Fruit fly (Drosophila melanogaster) whole organism, embryonic: Measurements from ENCODE around the gene Taf8.

Source experiments
- ATbp ChIP-seq: fragments of 200-800 bp; sonication (Bioruptor generic); optimal IDR thresholded peaks from 2 replicates; lab custom pipeline; 2017; ENCODE audit warnings: missing biosample characterization, mild to moderate bottlenecking, missing genetic modification characterization, missing genetic modification reagents
- B-H2 ChIP-seq: fragments of 200-800 bp; sonication (Bioruptor generic); optimal IDR thresholded peaks from 2 replicates; lab custom pipeline; 2018; ENCODE audit warnings: missing biosample characterization, mild to moderate bottlenecking, missing genetic modification characterization
- CG10654 ChIP-seq: fragments of 200-800 bp; sonication (Bioruptor generic); optimal IDR thresholded peaks from 2 replicates; lab custom pipeline; 2016; ENCODE audit warnings: missing biosample characterization, missing genetic modification characterization
- CG12236 ChIP-seq: fragments of 200-800 bp; sonication (Bioruptor generic); optimal IDR thresholded peaks from 2 replicates; lab custom pipeline; 2016; ENCODE audit warnings: missing biosample characterization, missing genetic modification characterization
- CG12659 ChIP-seq: fragments of 200-800 bp; sonication (Bioruptor generic); optimal IDR thresholded peaks from 3 replicates; lab custom pipeline; 2017; ENCODE audit warnings: mild to moderate bottlenecking, missing biosample characterization, missing genetic modification reagents, missing genetic modification characterization
- CG14050 ChIP-seq: fragments of 200-800 bp; sonication (Bioruptor generic); IDR thresholded peaks from 3 replicates; pipeline ENCODE4 v1.3.6; 2022; ENCODE audit warnings: missing biosample characterization, missing genetic modification characterization
- CG15011 ChIP-seq: fragments of 200-800 bp; sonication (Bioruptor generic); optimal IDR thresholded peaks from 3 replicates; lab custom pipeline; 2018; ENCODE audit warnings: missing biosample characterization, mild to moderate bottlenecking, missing genetic modification characterization
- CG17829 ChIP-seq: fragments of 200-800 bp; optimal IDR thresholded peaks from 2 replicates; lab custom pipeline; 2019; ENCODE audit warnings: missing biosample characterization, mild to moderate bottlenecking, missing genetic modification characterization, moderate library complexity
- CG1792 ChIP-seq: fragments of 200-800 bp; sonication (Bioruptor generic); optimal IDR thresholded peaks from 2 replicates; lab custom pipeline; 2016; ENCODE audit warnings: missing biosample characterization, missing genetic modification characterization
- CG18619 ChIP-seq: fragments of 200-800 bp; sonication (Bioruptor generic); optimal IDR thresholded peaks from 3 replicates; lab custom pipeline; 2017; ENCODE audit warnings: missing biosample characterization, mild to moderate bottlenecking, missing genetic modification characterization
- CG2202 ChIP-seq: fragments of 200-800 bp; sonication (Bioruptor generic); optimal IDR thresholded peaks from 2 replicates; lab custom pipeline; 2018; ENCODE audit warnings: missing biosample characterization, mild to moderate bottlenecking, missing genetic modification characterization
- CG31441 ChIP-seq: fragments of 200-800 bp; sonication (Bioruptor generic); IDR thresholded peaks from 2 replicates; pipeline ENCODE4 v1.3.6; 2022; ENCODE audit warnings: missing biosample characterization, missing genetic modification characterization
- CG4360 ChIP-seq: fragments of 200-800 bp; sonication (Bioruptor generic); IDR thresholded peaks from 2 replicates; pipeline ENCODE4 v1.3.6; 2022; ENCODE audit warnings: missing biosample characterization, missing genetic modification characterization
- CG4854 ChIP-seq: fragments of 200-800 bp; sonication (Bioruptor generic); optimal IDR thresholded peaks from 2 replicates; lab custom pipeline; 2016; ENCODE audit warnings: missing biosample characterization, missing genetic modification characterization, inconsistent platforms
- CG5180 ChIP-seq: fragments of 200-800 bp; sonication (Bioruptor generic); optimal IDR thresholded peaks from 3 replicates; lab custom pipeline; 2017; ENCODE audit warnings: missing biosample characterization, missing genetic modification characterization, mild to moderate bottlenecking, moderate library complexity, missing genetic modification reagents
- CG6654 ChIP-seq: fragments of 200-800 bp; sonication (Bioruptor generic); optimal IDR thresholded peaks from 2 replicates; lab custom pipeline; 2017; ENCODE audit warnings: missing biosample characterization, mild to moderate bottlenecking, missing genetic modification characterization
- CG6765 ChIP-seq: fragments of 200-800 bp; sonication (Bioruptor generic); optimal IDR thresholded peaks from 3 replicates; lab custom pipeline; 2017; ENCODE audit warnings: missing biosample characterization, mild to moderate bottlenecking, missing genetic modification characterization
- CG8359 ChIP-seq: fragments of 200-800 bp; sonication (Bioruptor generic); optimal IDR thresholded peaks from 2 replicates; lab custom pipeline; 2017; ENCODE audit warnings: missing biosample characterization, mild to moderate bottlenecking, missing genetic modification characterization, borderline replicate concordance
- CG9876 ChIP-seq: fragments of 200-800 bp; sonication (Bioruptor generic); optimal IDR thresholded peaks from 2 replicates; lab custom pipeline; 2016; ENCODE audit warnings: missing biosample characterization, missing genetic modification characterization
- Dll ChIP-seq: fragments of 200-800 bp; sonication (Bioruptor generic); IDR thresholded peaks from 4 replicates; pipeline ENCODE4 v1.3.6; 2022; ENCODE audit warnings: missing biosample characterization, missing genetic modification characterization; ENCODE audit not compliant: partially characterized antibody
- Doc2 ChIP-seq: fragments of 200-800 bp; sonication (Bioruptor generic); IDR thresholded peaks from 2 replicates; pipeline ENCODE4 v1.3.6; 2022; ENCODE audit warnings: missing biosample characterization, missing genetic modification characterization
- Hey ChIP-seq: fragments of 200-800 bp; sonication (Bioruptor generic); optimal IDR thresholded peaks from 3 replicates; lab custom pipeline; 2018; ENCODE audit warnings: missing biosample characterization, mild to moderate bottlenecking, missing genetic modification characterization
- Hr78 ChIP-seq, 2 experiments: fragments of 200-800 bp in 1 of 2; fragments of >200 bp in 1 of 2; sonication (Bioruptor generic) in 1 of 2; optimal IDR thresholded peaks; 2 replicates each; lab custom pipeline; 2017 to 2019; ENCODE audit warnings: missing biosample characterization in 2 of 2, missing genetic modification characterization in 2 of 2, mild to moderate bottlenecking in 1 of 2, moderate library complexity in 1 of 2
- Lhr ChIP-seq: fragments of 200-800 bp; sonication (Bioruptor generic); optimal IDR thresholded peaks from 3 replicates; lab custom pipeline; 2017; ENCODE audit warnings: mild to moderate bottlenecking, missing biosample characterization, missing genetic modification reagents, missing genetic modification characterization
- Mrtf ChIP-seq: fragments of 200-800 bp; sonication (Bioruptor generic); IDR thresholded peaks from 3 replicates; pipeline ENCODE4 v1.3.6; 2022; ENCODE audit warnings: missing biosample characterization, missing genetic modification characterization
- Stat92E ChIP-seq, 3 experiments: fragments of >200 bp in 2 of 3; fragments of 200-800 bp in 1 of 3; sonication (Bioruptor generic) in 1 of 3; optimal IDR thresholded peaks; 2 replicates each; lab custom pipeline; 2017 to 2019; ENCODE audit warnings: missing biosample characterization in 3 of 3, missing genetic modification characterization in 3 of 3, mild to moderate bottlenecking in 1 of 3, moderate library complexity in 1 of 3
- Vsx1 ChIP-seq: fragments of 200-800 bp; sonication (Bioruptor generic); optimal IDR thresholded peaks from 2 replicates; lab custom pipeline; 2017; ENCODE audit warnings: missing biosample characterization, mild to moderate bottlenecking, missing genetic modification characterization, missing genetic modification reagents
- YL-1 ChIP-seq: fragments of 200-800 bp; sonication (Bioruptor generic); optimal IDR thresholded peaks from 3 replicates; lab custom pipeline; 2017; ENCODE audit warnings: missing biosample characterization, mild to moderate bottlenecking, missing genetic modification characterization
- ato ChIP-seq: fragments of 200-800 bp; sonication (Bioruptor generic); IDR thresholded peaks from 2 replicates; pipeline ENCODE4 v1.3.6; 2022; ENCODE audit warnings: missing biosample characterization, missing genetic modification characterization; ENCODE audit not compliant: partially characterized antibody
- da ChIP-seq: fragments of 200-800 bp; sonication (Bioruptor generic); optimal IDR thresholded peaks from 2 replicates; lab custom pipeline; 2016; ENCODE audit warnings: missing biosample characterization, missing genetic modification characterization
- dati ChIP-seq: fragments of 200-800 bp; sonication (Bioruptor generic); IDR thresholded peaks from 2 replicates; pipeline ENCODE4 v1.3.6; 2022; ENCODE audit warnings: missing biosample characterization, missing genetic modification characterization
- dmrt99B ChIP-seq: fragments of 200-800 bp; sonication (Bioruptor generic); optimal IDR thresholded peaks from 2 replicates; lab custom pipeline; 2018; ENCODE audit warnings: missing biosample characterization, mild to moderate bottlenecking, missing genetic modification characterization, moderate library complexity
- gfzf ChIP-seq: fragments of 200-800 bp; sonication (Bioruptor generic); optimal IDR thresholded peaks from 2 replicates; lab custom pipeline; 2016; ENCODE audit warnings: missing biosample characterization, mild to moderate bottlenecking, missing genetic modification characterization, moderate library complexity
- ham ChIP-seq: fragments of 200-800 bp; sonication (Bioruptor generic); IDR thresholded peaks from 2 replicates; pipeline ENCODE4 v1.3.6; 2022; ENCODE audit warnings: missing biosample characterization, missing genetic modification characterization
- insv ChIP-seq, 2 experiments: fragments of 200-800 bp; sonication (Bioruptor generic); optimal IDR thresholded peaks; 3 replicates each; lab custom pipeline; 2016 to 2018; ENCODE audit warnings: missing biosample characterization in 2 of 2, missing genetic modification characterization in 2 of 2
- knrl ChIP-seq: fragments of 200-800 bp; sonication (Bioruptor generic); IDR thresholded peaks from 3 replicates; pipeline ENCODE4 v1.3.6; 2022; ENCODE audit warnings: missing biosample characterization, missing genetic modification characterization; ENCODE audit not compliant: partially characterized antibody
- lab ChIP-seq: fragments of 200-800 bp; sonication (Bioruptor generic); optimal IDR thresholded peaks from 3 replicates; lab custom pipeline; 2017; ENCODE audit warnings: missing biosample characterization, missing genetic modification characterization, mild to moderate bottlenecking, moderate library complexity, missing genetic modification reagents
- lilli ChIP-seq: fragments of 200-800 bp; sonication (Bioruptor generic); optimal IDR thresholded peaks from 3 replicates; lab custom pipeline; 2016; ENCODE audit warnings: missing biosample characterization, missing genetic modification characterization
- lmd ChIP-seq: fragments of 200-800 bp; sonication (Bioruptor generic); IDR thresholded peaks from 2 replicates; pipeline ENCODE4 v1.3.6; 2022; ENCODE audit warnings: missing biosample characterization, missing genetic modification characterization
- mam ChIP-seq: fragments of 200-800 bp; sonication (Bioruptor generic); optimal IDR thresholded peaks from 3 replicates; lab custom pipeline; 2016; ENCODE audit warnings: missing biosample characterization, missing genetic modification characterization
- onecut ChIP-seq: fragments of 200-800 bp; sonication (Bioruptor generic); IDR thresholded peaks from 2 replicates; pipeline ENCODE4 v1.3.6; 2022; ENCODE audit warnings: missing biosample characterization, missing genetic modification characterization
- pnt ChIP-seq: fragments of 200-800 bp; sonication (Bioruptor generic); optimal IDR thresholded peaks from 3 replicates; lab custom pipeline; 2016; ENCODE audit warnings: missing biosample characterization, missing genetic modification characterization
- rib ChIP-seq: fragments of 200-800 bp; sonication (Bioruptor generic); IDR thresholded peaks from 2 replicates; pipeline ENCODE4 v1.3.6; 2022; ENCODE audit warnings: missing biosample characterization, missing genetic modification characterization
- ro ChIP-seq: fragments of 200-800 bp; sonication (Bioruptor generic); IDR thresholded peaks from 2 replicates; pipeline ENCODE4 v1.3.6; 2022; ENCODE audit warnings: missing biosample characterization, missing genetic modification characterization
- sim ChIP-seq: fragments of 200-800 bp; sonication (Bioruptor generic); IDR thresholded peaks from 2 replicates; pipeline ENCODE4 v1.3.6; 2022; ENCODE audit warnings: missing biosample characterization, missing genetic modification characterization
- vnd ChIP-seq: fragments of 200-800 bp; sonication (Bioruptor generic); IDR thresholded peaks from 3 replicates; pipeline ENCODE4 v1.3.6; 2022; ENCODE audit warnings: missing biosample characterization, missing genetic modification characterization; ENCODE audit not compliant: partially characterized antibody
- z ChIP-seq: fragments of 200-800 bp; sonication (Bioruptor generic); IDR thresholded peaks from 3 replicates; pipeline ENCODE4 v1.3.6; 2022; ENCODE audit warnings: missing biosample characterization, missing genetic modification characterization
- zen2 ChIP-seq: fragments of 200-800 bp; sonication (Bioruptor generic); IDR thresholded peaks from 3 replicates; pipeline ENCODE4 v1.3.6; 2022; ENCODE audit warnings: missing biosample characterization, missing genetic modification characterization; ENCODE audit not compliant: partially characterized antibody
- zf30C ChIP-seq: fragments of 200-800 bp; sonication (Bioruptor generic); optimal IDR thresholded peaks from 3 replicates; lab custom pipeline; 2018; ENCODE audit warnings: missing biosample characterization, mild to moderate bottlenecking, missing genetic modification characterization

Gene Taf8

DNA sequence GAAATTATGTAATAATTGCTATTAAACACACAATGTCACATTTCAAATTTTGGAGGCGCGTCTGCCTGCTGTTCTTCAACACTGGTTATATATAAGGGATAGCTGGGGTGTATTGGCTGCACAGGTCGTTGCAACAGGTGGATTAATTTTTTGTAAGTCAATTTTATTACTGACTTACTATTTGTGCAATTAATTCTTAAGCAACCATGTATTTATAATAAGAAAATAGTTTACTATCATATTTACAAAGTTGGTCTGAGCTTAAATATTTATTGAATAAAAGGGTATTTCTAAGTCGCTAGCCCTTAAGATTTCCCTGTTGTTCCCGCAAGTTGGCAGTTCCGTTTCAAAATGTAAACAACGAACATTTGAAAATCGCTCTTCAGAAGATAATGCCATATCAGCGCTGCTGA, 9.0 kb upstream of the Taf8 start, which contains the start of gene RhoGAP16F (continued):
- peak; percentile 80 for TF ChIP-seq CG31441 (GFP tag; lab: Robert Waterston, UW)
- TF ChIP-seq CG12236 (GFP tag; lab: Kevin White, UChicago): peak; percentile 38
- peak; percentile 62 for TF ChIP-seq CG6765 (GFP tag; lab: Kevin White, UChicago)
- no peak for TF ChIP-seq dati (GFP tag; lab: Robert Waterston, UW)
- peak; percentile 83 for TF ChIP-seq dmrt99B (tag; lab: Kevin White, UChicago)
- TF ChIP-seq lmd (GFP tag; lab: Robert Waterston, UW): peak; percentile 85
- TF ChIP-seq onecut: peak; percentile 47
- TF ChIP-seq CG17829: peak; percentile 86
- peak; percentile 79 for TF ChIP-seq CG12659 (GFP tag; lab: Kevin White, UChicago)
- peak; percentile 52 for TF ChIP-seq rib (GFP tag; lab: Robert Waterston, UW)
- no peak for TF ChIP-seq vnd
- TF ChIP-seq pnt (GFP tag; lab: Kevin White, UChicago): peak; percentile 72
- TF ChIP-seq gfzf (GFP tag; lab: Kevin White, UChicago): peak; percentile 5
- TF ChIP-seq Hey (tag; lab: Kevin White, UChicago): no peak
- TF ChIP-seq B-H2 (GFP tag; lab: Kevin White, UChicago): peak; percentile 79
- peak; percentile 87 for TF ChIP-seq CG10654
- TF ChIP-seq CG14050 (GFP tag; lab: Robert Waterston, UW): peak; percentile 73
- peak; percentile 67; the same call in 1 of the 3 replicates for TF ChIP-seq Mrtf
- TF ChIP-seq lilli (GFP tag; lab: Kevin White, UChicago): peak; percentile 93
- peak; percentile 89 for TF ChIP-seq lab (GFP tag; lab: Kevin White, UChicago)
- peak; percentile 88 for TF ChIP-seq mam
- peak; percentile 61 for TF ChIP-seq ATbp
- TF ChIP-seq knrl (GFP tag; lab: Robert Waterston, UW): peak; percentile 7; the same call in 1 of the 3 replicates
- TF ChIP-seq CG5180 (GFP tag; lab: Kevin White, UChicago): peak; percentile 42
- TF ChIP-seq Doc2: no peak
- TF ChIP-seq CG9876 (GFP tag; lab: Kevin White, UChicago): peak; percentile 57
- peak; percentile 79 for TF ChIP-seq CG18619
- TF ChIP-seq YL-1 (GFP tag; lab: Kevin White, UChicago): peak; percentile 12
- no peak for TF ChIP-seq zf30C (GFP tag; lab: Kevin White, UChicago)
- peak; percentile 77 for TF ChIP-seq CG15011
- peak; percentile 38 for TF ChIP-seq CG6654 (GFP tag; lab: Kevin White, UChicago)
- TF ChIP-seq ham (GFP tag; lab: Robert Waterston, UW): 0 out of 2 replicates have a peak, but pooled peaks have one; percentile 22
- no peak for TF ChIP-seq CG8359 (GFP tag; lab: Kevin White, UChicago)
- TF ChIP-seq CG2202 (tag; lab: Kevin White, UChicago): peak; percentile 72
- peak; percentile 45; the same call in 1 of the 2 replicates for TF ChIP-seq CG4360 (GFP tag; lab: Robert Waterston, UW)
- TF ChIP-seq Lhr (GFP tag; lab: Kevin White, UChicago): peak; percentile 33
- peak; percentile 24; the same call in 1 of the 2 replicates for TF ChIP-seq ro (GFP tag; lab: Robert Waterston, UW)
- peak in 1 of 2 experiments; percentile 29 for TF ChIP-seq Hr78 (GFP tag; optimal IDR thresholded peaks at IDR 0.05; lab: Kevin White, UChicago)
- TF ChIP-seq insv (GFP tag; optimal IDR thresholded peaks at IDR 0.05; lab: Kevin White, UChicago): peak in 1 of 2 experiments; percentile 28
- peak in 1 of 3 experiments; percentile 62 for TF ChIP-seq Stat92E (GFP tag; optimal IDR thresholded peaks at IDR 0.05; lab: Kevin White, UChicago)
- TF ChIP-seq ato (GFP tag; lab: Robert Waterston, UW): no peak
- TF ChIP-seq CG4854 (GFP tag; lab: Kevin White, UChicago): peak; percentile 76
- no peak for TF ChIP-seq z (GFP tag; lab: Robert Waterston, UW)
- TF ChIP-seq zen2 (GFP tag; lab: Robert Waterston, UW): no peak
- peak; percentile 29 for TF ChIP-seq Vsx1 (GFP tag; lab: Kevin White, UChicago)
- peak; percentile 9 for TF ChIP-seq da (GFP tag; lab: Kevin White, UChicago)
- TF ChIP-seq sim: peak; percentile 25; the same call in 1 of the 2 replicates
- TF ChIP-seq Dll: no peak
- peak; percentile 41 for TF ChIP-seq CG1792 (GFP tag; lab: Kevin White, UChicago)
